Worm (Caenorhabditis elegans) whole organism, young adult: Measurements from ENCODE around the gene Y42H9AR.5.

Source experiments
- B0261.1 ChIP-seq: sonication (generic microtip); optimal IDR thresholded peaks from 2 replicates; lab custom pipeline; 2016; ENCODE audit warnings: mild to moderate bottlenecking, missing genetic modification characterization, moderate library complexity, missing compliant biosample characterization
- B0336.3 ChIP-seq: fragments of 200-800 bp; sonication (Bioruptor generic); IDR thresholded peaks from 2 replicates; pipeline ENCODE4 v1.3.6; 2022; ENCODE audit warnings: missing genetic modification characterization, missing compliant biosample characterization
- F37B4.10 ChIP-seq: fragments of 200-800 bp; sonication (Bioruptor generic); IDR thresholded peaks from 2 replicates; pipeline ENCODE4 v1.3.6; 2022; ENCODE audit warnings: missing genetic modification characterization, missing compliant biosample characterization
- T07F8.4 ChIP-seq: sonication (generic microtip); optimal IDR thresholded peaks from 2 replicates; lab custom pipeline; 2016; ENCODE audit warnings: mild to moderate bottlenecking, missing genetic modification characterization, moderate library complexity, missing compliant biosample characterization
- ama-1 ChIP-seq, 3 experiments: fragments of 150-350 bp in 1 of 3; sonication (generic microtip) in 2 of 3; optimal IDR thresholded peaks; 2 replicates each; lab custom pipeline; 2014 to 2018; ENCODE audit warnings: missing biosample characterization in 2 of 3, missing genetic modification characterization in 2 of 3, missing genetic modification reagents in 2 of 3
- egrh-3 ChIP-seq: fragments of 200-800 bp; sonication (Bioruptor generic); IDR thresholded peaks from 2 replicates; pipeline ENCODE4 v1.3.6; 2022; ENCODE audit warnings: missing genetic modification reagents, missing genetic modification characterization, missing compliant biosample characterization
- hmg-1.2 ChIP-seq: fragments of 200-800 bp; sonication (Bioruptor generic); IDR thresholded peaks from 2 replicates; pipeline ENCODE4 v1.3.6; 2022; ENCODE audit warnings: missing genetic modification reagents, missing genetic modification characterization, missing compliant biosample characterization
- lir-1 ChIP-seq: fragments of 200-800 bp; sonication (Bioruptor generic); conservative IDR thresholded peaks from 2 replicates; pipeline ENCODE4 v1.3.6; 2022; ENCODE audit warnings: missing genetic modification reagents, missing genetic modification characterization, missing compliant biosample characterization
- lsl-1 ChIP-seq: fragments of 200-800 bp; sonication (Bioruptor generic); optimal IDR thresholded peaks from 2 replicates; lab custom pipeline; 2018; ENCODE audit warnings: mild to moderate bottlenecking, missing genetic modification characterization, moderate library complexity, missing compliant biosample characterization
- nhr-90 ChIP-seq: sonication (generic microtip); optimal IDR thresholded peaks from 2 replicates; lab custom pipeline; 2016; ENCODE audit warnings: missing genotype, mild to moderate bottlenecking, missing genetic modification characterization, missing compliant biosample characterization
- tbp1 ChIP-seq: fragments of 200-800 bp; sonication (Bioruptor generic); optimal IDR thresholded peaks from 2 replicates; lab custom pipeline; 2018; ENCODE audit warnings: mild to moderate bottlenecking, missing genetic modification characterization, missing compliant biosample characterization
- zfh-2 ChIP-seq: fragments of 200-800 bp; sonication (Bioruptor generic); conservative IDR thresholded peaks from 2 replicates; pipeline ENCODE4 v1.3.6; 2022; ENCODE audit warnings: missing genetic modification reagents, missing genetic modification characterization, missing compliant biosample characterization

DNA sequence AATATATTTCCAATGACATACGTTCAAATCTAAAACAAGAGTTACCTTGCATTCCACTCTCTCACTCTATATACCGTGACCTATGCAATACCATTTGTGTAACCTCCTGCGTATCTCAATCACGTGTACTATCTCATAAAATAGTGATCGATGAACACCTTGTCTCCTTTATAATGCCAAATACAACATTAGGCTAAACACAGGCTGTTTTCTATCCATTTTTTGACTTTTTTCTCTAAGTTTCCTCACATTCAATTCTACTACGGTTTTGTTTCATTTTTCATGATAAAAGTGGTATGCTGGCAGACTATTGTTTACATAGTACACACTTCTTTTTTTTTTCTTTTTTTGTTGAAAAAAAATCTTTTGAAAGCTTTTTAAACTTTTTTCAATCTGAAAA is 44.0 kb downstream of the Y42H9AR.5 start:
- TF ChIP-seq B0261.1 (tag; lab: Kevin White, UChicago) (no peak), ama-1 (optimal IDR thresholded peaks at IDR 0.05; lab: Kevin White, UChicago) (no peak), ama-1 (GFP tag; optimal IDR thresholded peaks at IDR 0.05; lab: Kevin White, UChicago) (no peak), hmg-1.2 (GFP tag; lab: Robert Waterston, UW) (peak; percentile 63; the same call in 1 of the 2 replicates), egrh-3 (GFP tag; lab: Robert Waterston, UW) (no peak), lir-1 (GFP tag; lab: Robert Waterston, UW) (no peak), zfh-2 (GFP tag; lab: Robert Waterston, UW) (no peak), nhr-90 (tag; lab: Kevin White, UChicago) (no peak), T07F8.4 (tag; lab: Kevin White, UChicago) (no peak), B0336.3 (GFP tag; lab: Robert Waterston, UW) (no peak), lsl-1 (GFP tag; lab: Kevin White, UChicago) (no peak), F37B4.10 (GFP tag; lab: Robert Waterston, UW) (no peak), tbp1 (GFP tag; lab: Kevin White, UChicago) (no peak)
